Worm (Caenorhabditis elegans) whole organism, late embryonic: ENCODE data around the gene Y38E10A.2.

Experiments
- F13H6.1 ChIP-seq: sonication (generic microtip); optimal IDR thresholded peaks from 2 replicates; lab custom pipeline; 2016; ENCODE audit warnings: missing genetic modification characterization, missing compliant biosample characterization
- K02D7.2 ChIP-seq: sonication (generic microtip); optimal IDR thresholded peaks from 2 replicates; lab custom pipeline; 2017; ENCODE audit warnings: mild to moderate bottlenecking, missing genetic modification characterization, missing compliant biosample characterization
- K09A11.1 ChIP-seq: sonication (generic microtip); optimal IDR thresholded peaks from 2 replicates; lab custom pipeline; 2017; ENCODE audit warnings: antibody characterized with exemption, mild to moderate bottlenecking, missing genetic modification characterization, missing compliant biosample characterization; ENCODE audit not compliant: insufficient read depth
- ahr-1 ChIP-seq: sonication (generic microtip); optimal IDR thresholded peaks from 2 replicates; lab custom pipeline; 2016; ENCODE audit warnings: missing genetic modification characterization, missing compliant biosample characterization
- ceh-22 ChIP-seq: sonication (generic microtip); optimal IDR thresholded peaks from 2 replicates; lab custom pipeline; 2017; ENCODE audit warnings: missing biosample characterization, missing genetic modification characterization
- ceh-31 ChIP-seq: sonication (generic microtip); optimal IDR thresholded peaks from 2 replicates; lab custom pipeline; 2016; ENCODE audit warnings: missing genetic modification characterization, missing compliant biosample characterization
- ceh-6 ChIP-seq: fragments of 200-800 bp; sonication (Bioruptor generic); optimal IDR thresholded peaks from 2 replicates; lab custom pipeline; 2018; ENCODE audit warnings: mild to moderate bottlenecking, missing genetic modification characterization, missing compliant biosample characterization
- che-1 ChIP-seq: sonication (generic microtip); optimal IDR thresholded peaks from 2 replicates; lab custom pipeline; 2016; ENCODE audit warnings: mild to moderate bottlenecking, missing genetic modification characterization, missing compliant biosample characterization
- dmd-4 ChIP-seq: sonication (generic microtip); optimal IDR thresholded peaks from 2 replicates; lab custom pipeline; 2016; ENCODE audit warnings: borderline replicate concordance, missing genetic modification characterization, missing compliant biosample characterization
- dve-1 ChIP-seq: sonication (generic microtip); optimal IDR thresholded peaks from 2 replicates; lab custom pipeline; 2017; ENCODE audit warnings: antibody characterized with exemption, mild to moderate bottlenecking, missing genetic modification characterization, missing compliant biosample characterization
- fkh-10 ChIP-seq: fragments of 150-350 bp; optimal IDR thresholded peaks from 2 replicates; lab custom pipeline; 2014; ENCODE audit warnings: missing biosample characterization, missing genetic modification reagents, missing genetic modification characterization
- fkh-6 ChIP-seq: sonication (generic microtip); optimal IDR thresholded peaks from 2 replicates; lab custom pipeline; 2016; ENCODE audit warnings: missing genetic modification characterization, missing compliant biosample characterization
- gmeb-2 ChIP-seq: sonication (generic microtip); optimal IDR thresholded peaks from 2 replicates; lab custom pipeline; 2016; ENCODE audit warnings: missing genetic modification characterization, inconsistent platforms, missing compliant biosample characterization
- hlh-30 ChIP-seq: sonication (generic microtip); optimal IDR thresholded peaks from 2 replicates; lab custom pipeline; 2017; ENCODE audit warnings: antibody characterized with exemption, missing genetic modification characterization, missing compliant biosample characterization; ENCODE audit not compliant: insufficient read depth
- lim-6 ChIP-seq: sonication (generic microtip); optimal IDR thresholded peaks from 2 replicates; lab custom pipeline; 2016; ENCODE audit warnings: missing genetic modification characterization, missing compliant biosample characterization
- mec-3 ChIP-seq: sonication (generic microtip); optimal IDR thresholded peaks from 2 replicates; lab custom pipeline; 2016; ENCODE audit warnings: borderline replicate concordance, missing genetic modification characterization, missing compliant biosample characterization
- nfya-1 ChIP-seq: sonication (generic microtip); optimal IDR thresholded peaks from 2 replicates; lab custom pipeline; 2017; ENCODE audit warnings: missing genetic modification characterization, mild to moderate bottlenecking, missing compliant biosample characterization, antibody characterized with exemption, moderate library complexity
- nhr-11 ChIP-seq: fragments of 150-350 bp; optimal IDR thresholded peaks from 2 replicates; lab custom pipeline; 2014; ENCODE audit warnings: missing biosample characterization, missing genetic modification characterization
- nhr-232 ChIP-seq: sonication (generic microtip); optimal IDR thresholded peaks from 2 replicates; lab custom pipeline; 2016; ENCODE audit warnings: missing genetic modification characterization, missing compliant biosample characterization
- odd-2 ChIP-seq: sonication (generic microtip); optimal IDR thresholded peaks from 2 replicates; lab custom pipeline; 2017; ENCODE audit warnings: antibody characterized with exemption, mild to moderate bottlenecking, missing genetic modification characterization, missing compliant biosample characterization
- pag-3 ChIP-seq: sonication (generic microtip); optimal IDR thresholded peaks from 2 replicates; lab custom pipeline; 2016; ENCODE audit warnings: missing compliant biosample characterization, missing genetic modification characterization, borderline replicate concordance
- pat-9 ChIP-seq: fragments of 200-800 bp; sonication (Bioruptor generic); optimal IDR thresholded peaks from 2 replicates; lab custom pipeline; 2018; ENCODE audit warnings: mild to moderate bottlenecking, missing genetic modification characterization, moderate library complexity, missing compliant biosample characterization
- pha-2 ChIP-seq: sonication (generic microtip); optimal IDR thresholded peaks from 2 replicates; lab custom pipeline; 2017; ENCODE audit warnings: mild to moderate bottlenecking, missing genetic modification characterization, missing compliant biosample characterization
- pqm-1 ChIP-seq: sonication (generic microtip); optimal IDR thresholded peaks from 2 replicates; lab custom pipeline; 2016; ENCODE audit warnings: missing genetic modification characterization, missing compliant biosample characterization
- pros-1 ChIP-seq: fragments of 150-350 bp; optimal IDR thresholded peaks from 2 replicates; lab custom pipeline; 2014; ENCODE audit warnings: missing biosample characterization, missing genetic modification reagents, missing genetic modification characterization
- ref-2 ChIP-seq: sonication (generic microtip); optimal IDR thresholded peaks from 2 replicates; lab custom pipeline; 2016; ENCODE audit warnings: missing genetic modification characterization, missing compliant biosample characterization
- rnt-1 ChIP-seq: sonication (generic microtip); optimal IDR thresholded peaks from 2 replicates; lab custom pipeline; 2016; ENCODE audit warnings: missing genetic modification characterization, missing compliant biosample characterization
- sdc-2 ChIP-seq: sonication (generic microtip); optimal IDR thresholded peaks from 2 replicates; lab custom pipeline; 2016; ENCODE audit warnings: missing genotype, missing genetic modification characterization, missing compliant biosample characterization
- syd-9 ChIP-seq: sonication (generic microtip); optimal IDR thresholded peaks from 2 replicates; lab custom pipeline; 2016; ENCODE audit warnings: mild to moderate bottlenecking, missing genetic modification characterization, moderate library complexity, missing compliant biosample characterization
- tbx-2 ChIP-seq: sonication (generic microtip); optimal IDR thresholded peaks from 2 replicates; lab custom pipeline; 2016; ENCODE audit warnings: missing genetic modification characterization, missing compliant biosample characterization
- unc-3 ChIP-seq, 2 experiments: fragments of 200-800 bp in 1 of 2; sonication (Bioruptor generic) in 1 of 2; sonication (generic microtip) in 1 of 2; conservative IDR thresholded peaks in 1 of 2; optimal IDR thresholded peaks in 1 of 2; 2 replicates each; pipeline versions ENCODE4 v1.3.6 to Lab custom; 2016 to 2022; ENCODE audit warnings: missing compliant biosample characterization in 2 of 2, missing genetic modification characterization in 2 of 2, missing genetic modification reagents in 1 of 2
- unc-55 ChIP-seq: sonication (generic microtip); optimal IDR thresholded peaks from 2 replicates; lab custom pipeline; 2017; ENCODE audit warnings: missing biosample characterization, missing genetic modification reagents, missing genetic modification characterization
- zip-5 ChIP-seq: sonication (generic microtip); optimal IDR thresholded peaks from 2 replicates; lab custom pipeline; 2016; ENCODE audit warnings: missing genetic modification characterization, missing compliant biosample characterization

Gene Y38E10A.2

ce11 chrII:12550940-12551339 lies 22.5 kb downstream of the Y38E10A.2 start:
- TF ChIP-seq dve-1, result no peak
- TF ChIP-seq rnt-1 (tag; lab: Kevin White, UChicago), result no peak
- peak; percentile 97 for TF ChIP-seq sdc-2 (tag; lab: Kevin White, UChicago)
- TF ChIP-seq pqm-1, result no peak

ce11 chrII:12549613-12550012 lies 23.8 kb downstream of the Y38E10A.2 start:
- TF ChIP-seq K02D7.2 (tag; lab: Kevin White, UChicago), result no peak
- no peak for TF ChIP-seq fkh-10 (GFP tag; lab: Kevin White, UChicago)
- no peak for TF ChIP-seq unc-55 (GFP tag; lab: Kevin White, UChicago)
- no peak for TF ChIP-seq ahr-1 (tag; lab: Kevin White, UChicago)
- TF ChIP-seq zip-5 (tag; lab: Kevin White, UChicago), result no peak

- TF ChIP-seq pha-2 (tag; lab: Kevin White, UChicago) (no peak), ceh-22 (no peak), gmeb-2 (tag; lab: Kevin White, UChicago) (no peak), odd-2 (no peak)
- TF ChIP-seq, all 69 proteins: peak for 0
Observed at ce11 chrII:12547547-12547946, 25.9 kb downstream of the Y38E10A.2 start, which contains the start of gene F49C5.16. Gene F49C5.16, plus strand, starts transcription at chrII:12547847.

ce11 chrII:12546413-12546812 lies 27.0 kb downstream of the Y38E10A.2 start, which contains the start of the genes F49C5.5 and F49C5.10:
Gene F49C5.5, minus strand, starts transcription at chrII:12546513.
Gene F49C5.10, plus strand, starts transcription at chrII:12546756.
- TF ChIP-seq nhr-232 (tag; lab: Kevin White, UChicago) (no peak), ceh-31 (tag; lab: Kevin White, UChicago) (no peak), dmd-4 (tag; lab: Kevin White, UChicago) (no peak), K09A11.1 (tag; lab: Kevin White, UChicago) (no peak), lim-6 (no peak), nfya-1 (tag; lab: Kevin White, UChicago) (no peak), tbx-2 (tag; lab: Kevin White, UChicago) (no peak), syd-9 (tag; lab: Kevin White, UChicago) (no peak), K02D7.2 (tag; lab: Kevin White, UChicago) (no peak), che-1 (no peak), pat-9 (tag; lab: Kevin White, UChicago) (no peak), ceh-6 (no peak)

- TF ChIP-seq F13H6.1 (tag; lab: Kevin White, UChicago), result no peak
- no peak for TF ChIP-seq ref-2
- no peak for TF ChIP-seq ceh-22
- TF ChIP-seq pat-9 (tag; lab: Kevin White, UChicago), result no peak
- no peak for TF ChIP-seq hlh-30
- TF ChIP-seq mec-3 (tag; lab: Kevin White, UChicago), result no peak
- no peak for TF ChIP-seq unc-3 (GFP tag; conservative IDR thresholded peaks at IDR 0.05; lab: Robert Waterston, UW)
- no peak for TF ChIP-seq unc-3 (tag; optimal IDR thresholded peaks at IDR 0.05; lab: Kevin White, UChicago)
- TF ChIP-seq nhr-11 (tag; lab: Kevin White, UChicago), result no peak
- no peak for TF ChIP-seq pros-1 (tag; lab: Kevin White, UChicago)
- no peak for TF ChIP-seq fkh-6 (tag; lab: Kevin White, UChicago)
- no peak for TF ChIP-seq nfya-1 (tag; lab: Kevin White, UChicago)
- no peak for TF ChIP-seq pag-3
- TF ChIP-seq, all 69 proteins: peak for 0
Observed at ce11 chrII:12544533-12544932, 28.9 kb downstream of the Y38E10A.2 start, which contains the start of gene F49C5.9. Gene F49C5.9, minus strand, starts transcription at chrII:12544633.
